Fruit fly (Drosophila melanogaster) whole organism, embryonic: ENCODE measurements around the gene Osi16.
A peak's percentile ranks its signal among the peaks of the same experiment; 100 is the strongest.

Source experiments
- Adf1 ChIP-seq: fragments of 200-800 bp; sonication (Bioruptor generic); IDR thresholded peaks from 2 replicates; pipeline ENCODE4 v1.3.6; 2022; ENCODE audit warnings: missing biosample characterization, missing genetic modification characterization
- Atf-2 ChIP-seq: fragments of 200-800 bp; sonication (Bioruptor generic); optimal IDR thresholded peaks from 2 replicates; lab custom pipeline; 2016; ENCODE audit warnings: missing biosample characterization, missing genetic modification characterization
- CG10267 ChIP-seq: fragments of 200-800 bp; sonication (Bioruptor generic); optimal IDR thresholded peaks from 2 replicates; lab custom pipeline; 2018; ENCODE audit warnings: missing biosample characterization, mild to moderate bottlenecking, missing genetic modification characterization, moderate library complexity
- CG10321 ChIP-seq: fragments of 200-800 bp; sonication (Bioruptor generic); IDR thresholded peaks from 2 replicates; pipeline ENCODE4 v1.3.6; 2022; ENCODE audit warnings: missing biosample characterization, missing genetic modification characterization
- CG12299 ChIP-seq: fragments of 200-800 bp; sonication (Bioruptor generic); optimal IDR thresholded peaks from 2 replicates; lab custom pipeline; 2018; ENCODE audit warnings: missing biosample characterization, mild to moderate bottlenecking, missing genetic modification characterization
- CG1529 ChIP-seq: fragments of 200-800 bp; sonication (Bioruptor generic); optimal IDR thresholded peaks from 3 replicates; lab custom pipeline; 2018; ENCODE audit warnings: missing biosample characterization, missing genetic modification characterization
- CG16779 ChIP-seq: fragments of 200-800 bp; sonication (Bioruptor generic); IDR thresholded peaks from 2 replicates; pipeline ENCODE4 v1.3.6; 2022; ENCODE audit warnings: missing biosample characterization, missing genetic modification characterization
- CG17385 ChIP-seq: fragments of 200-800 bp; sonication (Bioruptor generic); optimal IDR thresholded peaks from 3 replicates; lab custom pipeline; 2018; ENCODE audit warnings: missing biosample characterization, mild to moderate bottlenecking, missing genetic modification characterization
- CG2116 ChIP-seq: fragments of 200-800 bp; sonication (Bioruptor generic); optimal IDR thresholded peaks from 3 replicates; lab custom pipeline; 2018; ENCODE audit warnings: missing biosample characterization, mild to moderate bottlenecking, missing genetic modification characterization
- CG2202 ChIP-seq: fragments of 200-800 bp; sonication (Bioruptor generic); optimal IDR thresholded peaks from 2 replicates; lab custom pipeline; 2018; ENCODE audit warnings: missing biosample characterization, mild to moderate bottlenecking, missing genetic modification characterization
- CG31441 ChIP-seq: fragments of 200-800 bp; sonication (Bioruptor generic); IDR thresholded peaks from 2 replicates; pipeline ENCODE4 v1.3.6; 2022; ENCODE audit warnings: missing biosample characterization, missing genetic modification characterization
- CG3407 ChIP-seq: fragments of 200-800 bp; sonication (Bioruptor generic); optimal IDR thresholded peaks from 2 replicates; lab custom pipeline; 2018; ENCODE audit warnings: missing biosample characterization, mild to moderate bottlenecking, missing genetic modification characterization
- CG4424 ChIP-seq: fragments of 200-800 bp; sonication (Bioruptor generic); optimal IDR thresholded peaks from 3 replicates; lab custom pipeline; 2016; ENCODE audit warnings: missing biosample characterization, missing genetic modification characterization
- CG4730 ChIP-seq: fragments of 200-800 bp; sonication (Bioruptor generic); IDR thresholded peaks from 2 replicates; pipeline ENCODE4 v1.3.6; 2022; ENCODE audit warnings: missing biosample characterization, missing genetic modification characterization
- CG6854 ChIP-seq: fragments of 200-800 bp; sonication (Bioruptor generic); optimal IDR thresholded peaks from 3 replicates; lab custom pipeline; 2017; ENCODE audit warnings: missing biosample characterization, mild to moderate bottlenecking, missing genetic modification characterization
- CG7786 ChIP-seq: fragments of 200-800 bp; sonication (Bioruptor generic); optimal IDR thresholded peaks from 2 replicates; lab custom pipeline; 2016; ENCODE audit warnings: missing biosample characterization, missing genetic modification characterization
- CG9797 ChIP-seq: fragments of 200-800 bp; sonication (Bioruptor generic); optimal IDR thresholded peaks from 3 replicates; lab custom pipeline; 2018; ENCODE audit warnings: missing biosample characterization, mild to moderate bottlenecking, missing genetic modification characterization
- D ChIP-seq, 2 experiments: fragments of 200-800 bp in 1 of 2; fragments of >200 bp in 1 of 2; sonication (Bioruptor generic) in 1 of 2; optimal IDR thresholded peaks; 2 replicates in 1 of 2; 3 replicates in 1 of 2; lab custom pipeline; 2017; ENCODE audit warnings: mild to moderate bottlenecking in 1 of 2, missing biosample characterization in 1 of 2, missing genetic modification characterization in 1 of 2, missing genetic modification reagents in 1 of 2
- Dad ChIP-seq: fragments of 200-800 bp; sonication (Bioruptor generic); optimal IDR thresholded peaks from 3 replicates; lab custom pipeline; 2016; ENCODE audit warnings: missing biosample characterization, missing genetic modification characterization
- Ets97D ChIP-seq: fragments of 200-800 bp; sonication (Bioruptor generic); optimal IDR thresholded peaks from 3 replicates; lab custom pipeline; 2016; ENCODE audit warnings: missing biosample characterization, missing genetic modification characterization
- Jarid2 ChIP-seq: fragments of 200-800 bp; sonication (Bioruptor generic); optimal IDR thresholded peaks from 3 replicates; lab custom pipeline; 2017; ENCODE audit warnings: mild to moderate bottlenecking, missing biosample characterization, missing genetic modification reagents, missing genetic modification characterization
- MTF-1 ChIP-seq: fragments of 200-800 bp; sonication (Bioruptor generic); optimal IDR thresholded peaks from 2 replicates; lab custom pipeline; 2018; ENCODE audit warnings: missing biosample characterization, mild to moderate bottlenecking, missing genetic modification characterization, borderline replicate concordance
- Mad ChIP-seq: fragments of 200-800 bp; sonication (Bioruptor generic); optimal IDR thresholded peaks from 2 replicates; lab custom pipeline; 2016; ENCODE audit warnings: missing biosample characterization, missing genetic modification characterization
- NC2α ChIP-seq: fragments of 200-800 bp; sonication (Bioruptor generic); optimal IDR thresholded peaks from 2 replicates; lab custom pipeline; 2016; ENCODE audit warnings: missing biosample characterization, missing genetic modification characterization
- NK7.1 ChIP-seq: fragments of 200-800 bp; sonication (Bioruptor generic); optimal IDR thresholded peaks from 3 replicates; lab custom pipeline; 2016; ENCODE audit warnings: missing biosample characterization, missing genetic modification characterization
- Oaz ChIP-seq: fragments of 200-800 bp; sonication (Bioruptor generic); IDR thresholded peaks from 2 replicates; pipeline ENCODE4 v1.3.6; 2022; ENCODE audit warnings: missing biosample characterization, missing genetic modification characterization
- Scr ChIP-seq: fragments of 200-800 bp; sonication (Bioruptor generic); IDR thresholded peaks from 2 replicates; pipeline ENCODE4 v1.3.6; 2022; ENCODE audit warnings: missing biosample characterization, missing genetic modification characterization; ENCODE audit not compliant: partially characterized antibody
- Xrp1 ChIP-seq: fragments of 200-800 bp; sonication (Bioruptor generic); IDR thresholded peaks from 2 replicates; pipeline ENCODE4 v1.3.6; 2022; ENCODE audit warnings: missing biosample characterization, missing genetic modification characterization
- YL-1 ChIP-seq: fragments of 200-800 bp; sonication (Bioruptor generic); optimal IDR thresholded peaks from 3 replicates; lab custom pipeline; 2017; ENCODE audit warnings: missing biosample characterization, mild to moderate bottlenecking, missing genetic modification characterization
- ac ChIP-seq: fragments of 200-800 bp; sonication (Bioruptor generic); optimal IDR thresholded peaks from 3 replicates; lab custom pipeline; 2017; ENCODE audit warnings: missing biosample characterization, mild to moderate bottlenecking, missing genetic modification characterization
- chinmo ChIP-seq: fragments of 200-800 bp; sonication (Bioruptor generic); IDR thresholded peaks from 4 replicates; pipeline ENCODE4 v1.3.6; 2022; ENCODE audit warnings: missing biosample characterization, missing genetic modification characterization; ENCODE audit not compliant: partially characterized antibody
- danr ChIP-seq: fragments of 200-800 bp; sonication (Bioruptor generic); IDR thresholded peaks from 2 replicates; pipeline ENCODE4 v1.3.6; 2022; ENCODE audit warnings: missing biosample characterization, missing genetic modification characterization
- emc ChIP-seq: fragments of 200-800 bp; sonication (Bioruptor generic); optimal IDR thresholded peaks from 2 replicates; lab custom pipeline; 2016; ENCODE audit warnings: missing biosample characterization, missing genetic modification characterization
- eyg ChIP-seq: fragments of 200-800 bp; sonication (Bioruptor generic); optimal IDR thresholded peaks from 3 replicates; lab custom pipeline; 2016; ENCODE audit warnings: missing biosample characterization, missing genetic modification characterization
- gcm ChIP-seq: fragments of 200-800 bp; sonication (Bioruptor generic); optimal IDR thresholded peaks from 2 replicates; lab custom pipeline; 2019; ENCODE audit warnings: missing biosample characterization, mild to moderate bottlenecking, missing genetic modification characterization, moderate library complexity
- gsb ChIP-seq: fragments of 200-800 bp; sonication (Bioruptor generic); IDR thresholded peaks from 2 replicates; pipeline ENCODE4 v1.3.6; 2022; ENCODE audit warnings: missing biosample characterization, missing genetic modification characterization
- gt ChIP-seq: fragments of 200-800 bp; sonication (Bioruptor generic); IDR thresholded peaks from 2 replicates; pipeline ENCODE4 v1.3.6; 2022; ENCODE audit warnings: missing biosample characterization, missing genetic modification characterization
- h ChIP-seq: fragments of >200 bp; optimal IDR thresholded peaks from 2 replicates; lab custom pipeline; 2017
- lmd ChIP-seq: fragments of 200-800 bp; sonication (Bioruptor generic); IDR thresholded peaks from 2 replicates; pipeline ENCODE4 v1.3.6; 2022; ENCODE audit warnings: missing biosample characterization, missing genetic modification characterization
- mam ChIP-seq: fragments of 200-800 bp; sonication (Bioruptor generic); optimal IDR thresholded peaks from 3 replicates; lab custom pipeline; 2016; ENCODE audit warnings: missing biosample characterization, missing genetic modification characterization
- nerfin-2 ChIP-seq: fragments of 200-800 bp; sonication (Bioruptor generic); IDR thresholded peaks from 2 replicates; pipeline ENCODE4 v1.3.6; 2022; ENCODE audit warnings: missing biosample characterization, missing genetic modification characterization; ENCODE audit not compliant: partially characterized antibody
- oc ChIP-seq: fragments of 200-800 bp; sonication (Bioruptor generic); optimal IDR thresholded peaks from 2 replicates; lab custom pipeline; 2018; ENCODE audit warnings: missing biosample characterization, mild to moderate bottlenecking, missing genetic modification characterization, moderate library complexity
- odd ChIP-seq: fragments of 200-800 bp; sonication (Bioruptor generic); optimal IDR thresholded peaks from 2 replicates; lab custom pipeline; 2017; ENCODE audit warnings: missing biosample characterization, mild to moderate bottlenecking, missing genetic modification characterization
- rib ChIP-seq: fragments of 200-800 bp; sonication (Bioruptor generic); IDR thresholded peaks from 2 replicates; pipeline ENCODE4 v1.3.6; 2022; ENCODE audit warnings: missing biosample characterization, missing genetic modification characterization
- sc ChIP-seq, 3 experiments: fragments of >200 bp in 2 of 3; fragments of 200-800 bp in 1 of 3; sonication (Bioruptor generic) in 1 of 3; optimal IDR thresholded peaks; 2 replicates in 2 of 3; 3 replicates in 1 of 3; lab custom pipeline; 2017; ENCODE audit warnings: mild to moderate bottlenecking in 1 of 3, missing biosample characterization in 1 of 3, missing genetic modification characterization in 1 of 3, missing genetic modification reagents in 1 of 3
- sens ChIP-seq: fragments of 200-800 bp; sonication (Bioruptor generic); peaks from one replicate; lab custom pipeline; 2016; ENCODE audit warnings: missing biosample characterization, missing genetic modification characterization
- tin ChIP-seq: fragments of 200-800 bp; sonication (Bioruptor generic); optimal IDR thresholded peaks from 3 replicates; lab custom pipeline; 2016; ENCODE audit warnings: missing biosample characterization, missing genetic modification characterization
- trh ChIP-seq: fragments of 200-800 bp; sonication (Bioruptor generic); optimal IDR thresholded peaks from 2 replicates; lab custom pipeline; 2016; ENCODE audit warnings: missing biosample characterization, missing genetic modification characterization
- unpg ChIP-seq: fragments of 200-800 bp; sonication (Bioruptor generic); optimal IDR thresholded peaks from 3 replicates; lab custom pipeline; 2018; ENCODE audit warnings: missing biosample characterization, mild to moderate bottlenecking, missing genetic modification characterization, moderate library complexity
- z ChIP-seq: fragments of 200-800 bp; sonication (Bioruptor generic); IDR thresholded peaks from 3 replicates; pipeline ENCODE4 v1.3.6; 2022; ENCODE audit warnings: missing biosample characterization, missing genetic modification characterization

Osi16 gene

dm6 chr3R:6352893-6353623 lies 48.0 kb downstream of the Osi16 start (continued):
- no peak for TF ChIP-seq trh (GFP tag; lab: Kevin White, UChicago)
- TF ChIP-seq D (optimal IDR thresholded peaks at IDR 0.05; lab: Kevin White, UChicago): no peak
- TF ChIP-seq D (GFP tag; optimal IDR thresholded peaks at IDR 0.05; lab: Kevin White, UChicago): peak; percentile 58
- TF ChIP-seq tin (GFP tag; lab: Kevin White, UChicago): no peak
- TF ChIP-seq h (lab: Kevin White, UChicago): no peak
- TF ChIP-seq Atf-2 (GFP tag; lab: Kevin White, UChicago): no peak
- TF ChIP-seq MTF-1 (GFP tag; lab: Kevin White, UChicago): no peak
- TF ChIP-seq nerfin-2 (GFP tag; lab: Robert Waterston, UW): no peak
- TF ChIP-seq CG4424 (GFP tag; lab: Kevin White, UChicago): peak; percentile 53
- TF ChIP-seq CG10321 (GFP tag; lab: Robert Waterston, UW): no peak
- TF ChIP-seq CG1529 (GFP tag; lab: Kevin White, UChicago): no peak
- TF ChIP-seq CG7786 (GFP tag; lab: Kevin White, UChicago): no peak
- TF ChIP-seq CG12299 (tag; lab: Kevin White, UChicago): no peak
- TF ChIP-seq CG9797 (GFP tag; lab: Kevin White, UChicago): no peak
- no peak for TF ChIP-seq sc (optimal IDR thresholded peaks at IDR 0.05; lab: Kevin White, UChicago)
- TF ChIP-seq sc (GFP tag; optimal IDR thresholded peaks at IDR 0.05; lab: Kevin White, UChicago): peak; percentile 9
- peak; percentile 21 for TF ChIP-seq CG10267
- TF ChIP-seq Mad (GFP tag; lab: Kevin White, UChicago): no peak
- TF ChIP-seq rib (GFP tag; lab: Robert Waterston, UW): no peak
- no peak for TF ChIP-seq YL-1 (GFP tag; lab: Kevin White, UChicago)
- peak; percentile 38; the same call in 1 of the 2 replicates for TF ChIP-seq Xrp1 (GFP tag; lab: Robert Waterston, UW)
- no peak for TF ChIP-seq CG6854 (GFP tag; lab: Kevin White, UChicago)
- TF ChIP-seq CG31441 (GFP tag; lab: Robert Waterston, UW): peak; percentile 29; the same call in 1 of the 2 replicates
- TF ChIP-seq Adf1: peak; percentile 83
- TF ChIP-seq ac: no peak
- peak; percentile 11 for TF ChIP-seq mam (GFP tag; lab: Kevin White, UChicago)
- peak; percentile 3 for TF ChIP-seq odd
- no peak for TF ChIP-seq Ets97D
- 0 out of 2 replicates have a peak, but pooled peaks have one; percentile 7 for TF ChIP-seq lmd (GFP tag; lab: Robert Waterston, UW)
- TF ChIP-seq emc (GFP tag; lab: Kevin White, UChicago): no peak
- peak; percentile 95 for TF ChIP-seq z (GFP tag; lab: Robert Waterston, UW)
- no peak for TF ChIP-seq gsb (GFP tag; lab: Robert Waterston, UW)
- TF ChIP-seq unpg (GFP tag; lab: Kevin White, UChicago): peak; percentile 9
- peak; percentile 7 for TF ChIP-seq CG17385 (GFP tag; lab: Kevin White, UChicago)
- no peak for TF ChIP-seq NK7.1 (GFP tag; lab: Kevin White, UChicago)
- no peak for TF ChIP-seq Jarid2
- TF ChIP-seq danr (GFP tag; lab: Robert Waterston, UW): no peak
- no peak for TF ChIP-seq oc (tag; lab: Kevin White, UChicago)
- TF ChIP-seq Dad (GFP tag; lab: Kevin White, UChicago): no peak
- TF ChIP-seq gt: no peak
- TF ChIP-seq CG2202 (tag; lab: Kevin White, UChicago): no peak
- no peak for TF ChIP-seq CG2116 (GFP tag; lab: Kevin White, UChicago)
- TF ChIP-seq Scr (GFP tag; lab: Robert Waterston, UW): no peak
- no peak for TF ChIP-seq eyg (GFP tag; lab: Kevin White, UChicago)
- TF ChIP-seq sens (GFP tag; lab: Kevin White, UChicago): peak; percentile 82
- no peak for TF ChIP-seq CG4730 (GFP tag; lab: Robert Waterston, UW)
- TF ChIP-seq CG16779 (GFP tag; lab: Robert Waterston, UW): no peak
- TF ChIP-seq NC2α: no peak
- peak; percentile 76; the same call in 1 of the 4 replicates for TF ChIP-seq chinmo (GFP tag; lab: Robert Waterston, UW)
- TF ChIP-seq Oaz (GFP tag; lab: Robert Waterston, UW): no peak
- TF ChIP-seq CG3407 (GFP tag; lab: Kevin White, UChicago): no peak
- no peak for TF ChIP-seq gcm
